Fruit fly (Drosophila melanogaster) whole organism, adult: ENCODE results near the gene Cpsf6.

Experiments used
- CG11617 ChIP-seq: fragments of 200-800 bp; sonication (Bioruptor generic); optimal IDR thresholded peaks from 2 replicates; lab custom pipeline; 2017; ENCODE audit warnings: mild to moderate bottlenecking, missing biosample characterization, missing genetic modification reagents, missing genetic modification characterization
- CG12768 ChIP-seq: fragments of 200-800 bp; sonication (Bioruptor generic); optimal IDR thresholded peaks from 2 replicates; lab custom pipeline; 2017; ENCODE audit warnings: missing biosample characterization, missing genetic modification characterization, mild to moderate bottlenecking, moderate library complexity, missing genetic modification reagents
- CG1620 ChIP-seq: fragments of 200-800 bp; sonication (Bioruptor generic); optimal IDR thresholded peaks from 2 replicates; lab custom pipeline; 2016; ENCODE audit warnings: missing biosample characterization, missing genetic modification characterization
- CG7045 ChIP-seq: fragments of 200-800 bp; sonication (Bioruptor generic); optimal IDR thresholded peaks from 2 replicates; lab custom pipeline; 2017; ENCODE audit warnings: missing biosample characterization, mild to moderate bottlenecking, missing genetic modification characterization
- CG7101 ChIP-seq: fragments of 200-800 bp; sonication (Bioruptor generic); optimal IDR thresholded peaks from 2 replicates; lab custom pipeline; 2018; ENCODE audit warnings: missing biosample characterization, mild to moderate bottlenecking, missing genetic modification characterization, moderate library complexity
- Clk ChIP-seq: fragments of 200-800 bp; sonication (Bioruptor generic); optimal IDR thresholded peaks from 2 replicates; lab custom pipeline; 2017; ENCODE audit warnings: missing biosample characterization, missing genetic modification characterization
- Crg-1 ChIP-seq: fragments of 200-800 bp; sonication (Bioruptor generic); optimal IDR thresholded peaks from 2 replicates; lab custom pipeline; 2016; ENCODE audit warnings: missing biosample characterization, missing genetic modification characterization
- Hr96 ChIP-seq: fragments of 200-800 bp; sonication (Bioruptor generic); optimal IDR thresholded peaks from 2 replicates; lab custom pipeline; 2016; ENCODE audit warnings: missing biosample characterization, missing genetic modification characterization
- Mnt ChIP-seq: fragments of 200-800 bp; sonication (Bioruptor generic); optimal IDR thresholded peaks from 2 replicates; lab custom pipeline; 2016; ENCODE audit warnings: missing biosample characterization, mild to moderate bottlenecking, missing genetic modification characterization
- bab1 ChIP-seq: fragments of 200-800 bp; sonication (Bioruptor generic); optimal IDR thresholded peaks from 3 replicates; lab custom pipeline; 2019; ENCODE audit warnings: missing biosample characterization, mild to moderate bottlenecking, missing genetic modification characterization, moderate library complexity
- cic ChIP-seq: fragments of 200-800 bp; sonication (Bioruptor generic); optimal IDR thresholded peaks from 2 replicates; lab custom pipeline; 2017; ENCODE audit warnings: missing biosample characterization, mild to moderate bottlenecking, missing genetic modification characterization, moderate library complexity
- cnc ChIP-seq, 2 experiments: fragments of >200 bp; optimal IDR thresholded peaks; 2 replicates each; lab custom pipeline; 2017
- kay ChIP-seq: fragments of 200-800 bp; sonication (Bioruptor generic); peaks from one replicate; lab custom pipeline; 2016; ENCODE audit warnings: missing biosample characterization, missing genetic modification characterization, borderline replicate concordance

dm6 chr3L:8356196-8356595, 40.9 kb upstream of the Cpsf6 start, which contains the start of gene Culd:
- TF ChIP-seq CG7101 (tag; lab: Kevin White, UChicago), result no peak
- TF ChIP-seq Crg-1 (GFP tag; lab: Kevin White, UChicago), result no peak
- no peak for TF ChIP-seq cic (GFP tag; lab: Kevin White, UChicago)
- TF ChIP-seq bab1, result no peak
- no peak for TF ChIP-seq Mnt (GFP tag; lab: Kevin White, UChicago)
- TF ChIP-seq CG1620 (GFP tag; lab: Kevin White, UChicago), result no peak
- TF ChIP-seq kay (GFP tag; lab: Kevin White, UChicago), result no peak
- no peak for TF ChIP-seq CG7045 (GFP tag; lab: Kevin White, UChicago)
- no peak for TF ChIP-seq Clk (GFP tag; lab: Kevin White, UChicago)
- TF ChIP-seq Hr96 (GFP tag; lab: Kevin White, UChicago), result no peak
- no peak for TF ChIP-seq CG11617 (GFP tag; lab: Kevin White, UChicago)
- TF ChIP-seq CG12768, result no peak
- TF ChIP-seq cnc (optimal IDR thresholded peaks at IDR 0.05; lab: Kevin White, UChicago), result no peak
